Worm (Caenorhabditis elegans) whole organism, L1 larva: Measurements from ENCODE around the gene sra-2.

Experiments used
- C04F5.9 ChIP-seq: sonication (generic microtip); optimal IDR thresholded peaks from 2 replicates; lab custom pipeline; 2016; ENCODE audit warnings: missing genetic modification characterization, missing compliant biosample characterization
- C16A3.4 ChIP-seq: fragments of 150-350 bp; optimal IDR thresholded peaks from 2 replicates; lab custom pipeline; 2014; ENCODE audit warnings: missing biosample characterization, missing genetic modification characterization
- C34B4.2 ChIP-seq: sonication (generic microtip); optimal IDR thresholded peaks from 2 replicates; lab custom pipeline; 2017; ENCODE audit warnings: mild to moderate bottlenecking, missing genetic modification characterization, missing compliant biosample characterization
- F16B12.6 ChIP-seq: fragments of 150-350 bp; optimal IDR thresholded peaks from 2 replicates; lab custom pipeline; 2014; ENCODE audit warnings: missing biosample characterization, missing genetic modification characterization
- Y116A8C.19 ChIP-seq: sonication (generic microtip); optimal IDR thresholded peaks from 2 replicates; lab custom pipeline; 2016; ENCODE audit warnings: missing compliant biosample characterization, missing genetic modification characterization, borderline replicate concordance
- aha-1 ChIP-seq: fragments of 150-350 bp; optimal IDR thresholded peaks from 2 replicates; lab custom pipeline; 2014; ENCODE audit warnings: missing biosample characterization, missing genetic modification characterization
- ama-1 ChIP-seq: fragments of 150-350 bp; optimal IDR thresholded peaks from 2 replicates; lab custom pipeline; 2014
- ceh-82 ChIP-seq, 3 experiments: fragments of 150-350 bp in 1 of 3; sonication (generic microtip) in 2 of 3; optimal IDR thresholded peaks; 2 replicates each; lab custom pipeline; 2014 to 2017; ENCODE audit warnings: missing biosample characterization in 3 of 3, missing genetic modification characterization in 3 of 3
- ceh-90 ChIP-seq: sonication (generic microtip); optimal IDR thresholded peaks from 2 replicates; lab custom pipeline; 2016; ENCODE audit warnings: missing genetic modification characterization, missing compliant biosample characterization
- dpl-1 ChIP-seq, 3 experiments: fragments of 150-350 bp in 2 of 3; sonication (generic microtip) in 1 of 3; optimal IDR thresholded peaks; 2 replicates each; lab custom pipeline; 2014 to 2017; ENCODE audit warnings: missing biosample characterization in 3 of 3, missing genetic modification characterization in 3 of 3, missing genetic modification reagents in 3 of 3
- dsc-1 ChIP-seq: sonication (generic microtip); optimal IDR thresholded peaks from 2 replicates; lab custom pipeline; 2016; ENCODE audit warnings: mild to moderate bottlenecking, missing genetic modification characterization, missing compliant biosample characterization
- efl-1 ChIP-seq, 4 experiments: fragments of 150-350 bp; optimal IDR thresholded peaks in 3 of 4; peaks in 1 of 4; 1 replicate in 1 of 4; 2 replicates in 3 of 4; lab custom pipeline; 2014; ENCODE audit warnings: missing biosample characterization in 2 of 4, missing genetic modification characterization in 2 of 4, missing genetic modification reagents in 2 of 4
- egl-13 ChIP-seq: sonication (generic microtip); optimal IDR thresholded peaks from 2 replicates; lab custom pipeline; 2016; ENCODE audit warnings: missing genotype, missing genetic modification reagents, missing genetic modification characterization, missing compliant biosample characterization
- elt-3 ChIP-seq, 6 experiments: fragments of 150-350 bp in 1 of 6; sonication (generic microtip); optimal IDR thresholded peaks; 2 replicates each; lab custom pipeline; 2017 to 2018; ENCODE audit warnings: missing biosample characterization in 6 of 6, missing genetic modification characterization in 6 of 6, inconsistent platforms in 1 of 6
- ets-5 ChIP-seq: fragments of 200-800 bp; sonication (Bioruptor generic); IDR thresholded peaks from 2 replicates; pipeline ENCODE4 v1.3.6; 2022; ENCODE audit warnings: missing genetic modification characterization, missing compliant biosample characterization
- fkh-8 ChIP-seq: sonication (generic microtip); optimal IDR thresholded peaks from 2 replicates; lab custom pipeline; 2016; ENCODE audit warnings: mild to moderate bottlenecking, missing genetic modification characterization, missing compliant biosample characterization
- grh-1 ChIP-seq: fragments of 200-800 bp; sonication (Bioruptor generic); IDR thresholded peaks from 2 replicates; pipeline ENCODE4 v1.3.6; 2022; ENCODE audit warnings: missing genetic modification reagents, missing genetic modification characterization, missing compliant biosample characterization
- hlh-4 ChIP-seq: sonication (generic microtip); optimal IDR thresholded peaks from 2 replicates; lab custom pipeline; 2016; ENCODE audit warnings: mild to moderate bottlenecking, missing genetic modification characterization, missing compliant biosample characterization
- irx-1 ChIP-seq: sonication (generic microtip); optimal IDR thresholded peaks from 2 replicates; lab custom pipeline; 2016; ENCODE audit warnings: missing genetic modification characterization, missing compliant biosample characterization
- jun-1 ChIP-seq: fragments of 150-350 bp; optimal IDR thresholded peaks from 2 replicates; lab custom pipeline; 2014; ENCODE audit warnings: missing biosample characterization, missing genetic modification reagents, missing genetic modification characterization
- lin-13 ChIP-seq: fragments of 150-350 bp; optimal IDR thresholded peaks from 2 replicates; lab custom pipeline; 2014; ENCODE audit warnings: missing biosample characterization, missing genetic modification reagents, missing genetic modification characterization
- lin-14 ChIP-seq: fragments of 200-800 bp; sonication (Bioruptor generic); optimal IDR thresholded peaks from 2 replicates; lab custom pipeline; 2018; ENCODE audit warnings: mild to moderate bottlenecking, missing genetic modification characterization, moderate library complexity, missing compliant biosample characterization
- lir-3 ChIP-seq: sonication (generic microtip); optimal IDR thresholded peaks from 2 replicates; lab custom pipeline; 2016; ENCODE audit warnings: mild to moderate bottlenecking, missing genetic modification characterization, moderate library complexity, missing compliant biosample characterization; ENCODE audit not compliant: poor library complexity
- mef-2 ChIP-seq: fragments of 150-350 bp; optimal IDR thresholded peaks from 2 replicates; lab custom pipeline; 2014; ENCODE audit warnings: missing biosample characterization, missing genetic modification characterization
- nhr-11 ChIP-seq: fragments of 150-350 bp; optimal IDR thresholded peaks from 2 replicates; lab custom pipeline; 2014; ENCODE audit warnings: missing biosample characterization, missing genetic modification characterization
- nhr-28 ChIP-seq: fragments of 150-350 bp; optimal IDR thresholded peaks from 2 replicates; lab custom pipeline; 2014; ENCODE audit warnings: missing biosample characterization, missing genetic modification characterization
- nhr-71 ChIP-seq: sonication (generic microtip); optimal IDR thresholded peaks from 2 replicates; lab custom pipeline; 2016; ENCODE audit warnings: mild to moderate bottlenecking, missing genetic modification characterization, moderate library complexity, missing compliant biosample characterization
- nhr-76 ChIP-seq: sonication (generic microtip); optimal IDR thresholded peaks from 2 replicates; lab custom pipeline; 2017; ENCODE audit warnings: missing biosample characterization, missing genetic modification characterization
- nhr-77 ChIP-seq: fragments of 150-350 bp; optimal IDR thresholded peaks from 2 replicates; lab custom pipeline; 2014; ENCODE audit warnings: missing biosample characterization, missing genetic modification characterization
- pax-3 ChIP-seq: fragments of 200-800 bp; sonication (Bioruptor generic); optimal IDR thresholded peaks from 2 replicates; lab custom pipeline; 2018; ENCODE audit warnings: mild to moderate bottlenecking, missing genetic modification characterization, moderate library complexity, missing compliant biosample characterization
- rnt-1 ChIP-seq: sonication (generic microtip); optimal IDR thresholded peaks from 2 replicates; lab custom pipeline; 2016; ENCODE audit warnings: mild to moderate bottlenecking, missing genetic modification characterization, moderate library complexity, missing compliant biosample characterization
- snpc-4 ChIP-seq: fragments of 150-350 bp; optimal IDR thresholded peaks from 2 replicates; lab custom pipeline; 2014; ENCODE audit warnings: missing biosample characterization, missing genetic modification characterization
- sup-37 ChIP-seq: fragments of 200-800 bp; sonication (Bioruptor generic); optimal IDR thresholded peaks from 2 replicates; lab custom pipeline; 2018; ENCODE audit warnings: mild to moderate bottlenecking, missing genetic modification characterization, missing compliant biosample characterization
- swsn-7 ChIP-seq: sonication (generic microtip); optimal IDR thresholded peaks from 2 replicates; lab custom pipeline; 2016; ENCODE audit warnings: missing genetic modification characterization, missing compliant biosample characterization
- tbx-2 ChIP-seq: sonication (generic microtip); optimal IDR thresholded peaks from 2 replicates; lab custom pipeline; 2016; ENCODE audit warnings: missing genetic modification characterization, missing compliant biosample characterization
- tlp-1 ChIP-seq: fragments of 150-350 bp; optimal IDR thresholded peaks from 2 replicates; lab custom pipeline; 2014; ENCODE audit warnings: missing biosample characterization, missing genetic modification characterization
- unc-130 ChIP-seq: fragments of 150-350 bp; optimal IDR thresholded peaks from 2 replicates; lab custom pipeline; 2017; ENCODE audit warnings: missing biosample characterization, missing genetic modification characterization, inconsistent platforms
- vab-15 ChIP-seq: sonication (generic microtip); optimal IDR thresholded peaks from 2 replicates; lab custom pipeline; 2017; ENCODE audit warnings: missing genotype, mild to moderate bottlenecking, missing genetic modification characterization, missing compliant biosample characterization
- zag-1 ChIP-seq: fragments of 150-350 bp; optimal IDR thresholded peaks from 2 replicates; lab custom pipeline; 2014; ENCODE audit warnings: missing biosample characterization, missing genetic modification characterization
- zip-4 ChIP-seq: fragments of 200-800 bp; sonication (Bioruptor generic); optimal IDR thresholded peaks from 2 replicates; lab custom pipeline; 2018; ENCODE audit warnings: mild to moderate bottlenecking, missing genetic modification characterization, moderate library complexity, missing compliant biosample characterization
- ztf-4 ChIP-seq: fragments of 150-350 bp; optimal IDR thresholded peaks from 2 replicates; lab custom pipeline; 2014; ENCODE audit warnings: missing biosample characterization, missing genetic modification characterization

Gene sra-2

ce11 chrII:9532011-9532410 is 3.4 kb downstream of the sra-2 start, which contains the start of gene sra-9:
sra-9 (plus strand) TSS chrII:9532311.
- TF ChIP-seq C04F5.9 (tag; lab: Kevin White, UChicago) (no peak), dpl-1 (GFP tag; optimal IDR thresholded peaks at IDR 0.05; lab: Kevin White, UChicago) (no peak), elt-3 (tag; optimal IDR thresholded peaks at IDR 0.05; lab: Kevin White, UChicago) (no peak), ztf-4 (tag; lab: Kevin White, UChicago) (no peak), nhr-71 (tag; lab: Kevin White, UChicago) (no peak), F16B12.6 (tag; lab: Kevin White, UChicago) (no peak), hlh-4 (tag; lab: Kevin White, UChicago) (no peak), jun-1 (tag; lab: Kevin White, UChicago) (no peak), vab-15 (tag; lab: Kevin White, UChicago) (no peak), zip-4 (GFP tag; lab: Kevin White, UChicago) (no peak), tbx-2 (tag; lab: Kevin White, UChicago) (no peak), ama-1 (no peak), lin-14 (GFP tag; lab: Kevin White, UChicago) (no peak), nhr-77 (tag; lab: Kevin White, UChicago) (no peak)

- TF ChIP-seq snpc-4 (tag; lab: Kevin White, UChicago) (no peak), zag-1 (tag; lab: Kevin White, UChicago) (no peak), C16A3.4 (tag; lab: Kevin White, UChicago) (no peak), nhr-28 (tag; lab: Kevin White, UChicago) (no peak), pax-3 (tag; lab: Kevin White, UChicago) (no peak), nhr-76 (tag; lab: Kevin White, UChicago) (no peak), ets-5 (GFP tag; lab: Robert Waterston, UW) (no peak), lir-3 (no peak)
- TF ChIP-seq, all 84 proteins: peak for 0
Measured at ce11 chrII:9537429-9537828, 8.8 kb downstream of the sra-2 start, which contains the start of gene sra-8. sra-8 (plus strand) TSS chrII:9537729.

- TF ChIP-seq F16B12.6 (tag; lab: Kevin White, UChicago) = no peak
Measured at ce11 chrII:9540723-9541122, 12.1 kb downstream of the sra-2 start, which contains the start of gene sra-3. sra-3 (minus strand) TSS chrII:9540823.

- TF ChIP-seq swsn-7 (tag; lab: Kevin White, UChicago) (no peak), nhr-77 (tag; lab: Kevin White, UChicago) (no peak), tlp-1 (tag; lab: Kevin White, UChicago) (no peak), Y116A8C.19 (tag; lab: Kevin White, UChicago) (no peak), unc-130 (tag; lab: Kevin White, UChicago) (no peak), rnt-1 (tag; lab: Kevin White, UChicago) (no peak), nhr-11 (tag; lab: Kevin White, UChicago) (no peak), ets-5 (GFP tag; lab: Robert Waterston, UW) (no peak), aha-1 (no peak), efl-1 (optimal IDR thresholded peaks at IDR 0.05; lab: Kevin White, UChicago) (no peak), efl-1 (GFP tag; optimal IDR thresholded peaks at IDR 0.05 in 1 of 2; lab: Kevin White, UChicago) (no peak), hlh-4 (tag; lab: Kevin White, UChicago) (no peak), egl-13 (tag; lab: Kevin White, UChicago) (no peak), C34B4.2 (tag; lab: Kevin White, UChicago) (no peak), ceh-82 (tag; optimal IDR thresholded peaks at IDR 0.05; lab: Kevin White, UChicago) (no peak), mef-2 (no peak), snpc-4 (tag; lab: Kevin White, UChicago) (no peak)
Measured at ce11 chrII:9542785-9543184, 14.2 kb downstream of the sra-2 start, which contains the start of gene sra-4. sra-4 (minus strand) TSS chrII:9542885.

- no peak for TF ChIP-seq grh-1 (GFP tag; lab: Robert Waterston, UW)
- TF ChIP-seq dsc-1 (tag; lab: Kevin White, UChicago) = no peak
- no peak for TF ChIP-seq irx-1
- peak; percentile 10 for TF ChIP-seq fkh-8
- no peak for TF ChIP-seq sup-37 (GFP tag; lab: Kevin White, UChicago)
- TF ChIP-seq lin-13 (GFP tag; lab: Kevin White, UChicago) = no peak
- no peak for TF ChIP-seq ceh-90 (tag; lab: Kevin White, UChicago)
Measured at ce11 chrII:9544386-9544785, 15.8 kb downstream of the sra-2 start, which contains the start of gene sra-7. sra-7 (plus strand) TSS chrII:9544686.
